Worm (Caenorhabditis elegans): ENCODE results near the gene sulp-4.

- TF ChIP-seq nhr-12 (tag; optimal IDR thresholded peaks at IDR 0.05) (no peak), hlh-1 (tag; optimal IDR thresholded peaks at IDR 0.05) (no peak), tbx-8 (GFP tag; optimal IDR thresholded peaks at IDR 0.05) (no peak), mab-5 (tag; optimal IDR thresholded peaks at IDR 0.05) (no peak), elt-1 (tag; optimal IDR thresholded peaks at IDR 0.05; ENCODE audit: borderline replicate concordance, insufficient read depth) (no peak), nhr-28 (tag; optimal IDR thresholded peaks at IDR 0.05) (no peak), unc-120 (tag; optimal IDR thresholded peaks at IDR 0.05; ENCODE audit: poor library complexity, severe bottlenecking) (no peak), snpc-4 (tag; optimal IDR thresholded peaks at IDR 0.05) (no peak), pha-4 (tag; optimal IDR thresholded peaks at IDR 0.05) (no peak), ztf-11 (tag; optimal IDR thresholded peaks at IDR 0.05) (no peak), cnd-1 (tag; optimal IDR thresholded peaks at IDR 0.05) (no peak), sem-2 (GFP tag; optimal IDR thresholded peaks at IDR 0.05) (no peak), nhr-237 (tag; optimal IDR thresholded peaks at IDR 0.05) (no peak)
Measured at ce11 chrV:11888656-11889055, 13.5 kb downstream of the sulp-4 start.

Data from whole organism, mixed stage, embryonic.